Worm (Caenorhabditis elegans): ENCODE measurements around the gene C06A8.6.

- no peak for TF ChIP-seq unc-62 (GFP tag; optimal IDR thresholded peaks at IDR 0.05)
- TF ChIP-seq pha-4 (tag; optimal IDR thresholded peaks at IDR 0.05): no peak
- no peak for TF ChIP-seq snpc-4 (tag; optimal IDR thresholded peaks at IDR 0.05)
- TF ChIP-seq ama-1 (optimal IDR thresholded peaks at IDR 0.05): no peak
- TF ChIP-seq ztf-11 (tag; optimal IDR thresholded peaks at IDR 0.05): no peak
- no peak for TF ChIP-seq ztf-4 (tag; optimal IDR thresholded peaks at IDR 0.05)
- no peak for TF ChIP-seq nhr-77 (tag; optimal IDR thresholded peaks at IDR 0.05)
- no peak for TF ChIP-seq fkh-10 (GFP tag; optimal IDR thresholded peaks at IDR 0.05)
- no peak for TF ChIP-seq elt-3 (tag; optimal IDR thresholded peaks at IDR 0.05)
- no peak for TF ChIP-seq egl-5 (tag; optimal IDR thresholded peaks at IDR 0.05)
- no peak for TF ChIP-seq lin-39 (tag; optimal IDR thresholded peaks at IDR 0.05)
- no peak for TF ChIP-seq fos-1 (tag; optimal IDR thresholded peaks at IDR 0.05)
- TF ChIP-seq fkh-2 (tag; optimal IDR thresholded peaks at IDR 0.05): no peak
- TF ChIP-seq mdl-1 (tag; optimal IDR thresholded peaks at IDR 0.05): no peak
These were observed 41.9 kb downstream of the C06A8.6 start for ce11 chrII:7814215-7814614.

Data from whole organism, L3 larva.